Worm (Caenorhabditis elegans): ENCODE data around the gene K12B6.9.

DNA sequence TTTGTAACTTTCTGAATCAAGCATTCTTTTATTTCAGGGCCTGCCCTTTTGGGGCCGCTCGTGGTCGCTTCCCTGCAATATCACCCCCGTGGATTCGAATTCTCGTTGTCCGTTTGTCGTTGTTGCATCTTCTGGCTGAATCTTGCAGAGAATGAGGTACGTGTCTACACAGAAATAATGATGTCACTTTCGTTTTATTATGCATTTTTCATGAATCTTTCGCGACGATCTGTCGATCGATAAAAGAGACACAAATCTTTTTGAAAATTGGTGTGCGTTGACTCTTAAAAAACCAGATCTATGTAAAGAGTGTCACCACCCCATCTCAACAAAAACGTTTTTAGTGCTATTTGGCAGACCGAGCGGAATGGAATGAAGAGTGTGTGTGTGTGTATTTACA lies 43.3 kb downstream of the K12B6.9 start:
- TF ChIP-seq ztf-29 (GFP tag; IDR thresholded peaks at IDR 0.05) (no peak), ztf-23 (GFP tag; IDR thresholded peaks at IDR 0.05) (no peak), klf-2 (GFP tag; conservative IDR thresholded peaks at IDR 0.05) (no peak), tab-1 (GFP tag; IDR thresholded peaks at IDR 0.05) (no peak), T22C8.4 (GFP tag; IDR thresholded peaks at IDR 0.05) (no peak), flt-1 (GFP tag; IDR thresholded peaks at IDR 0.05) (no peak), cog-1 (tag; optimal IDR thresholded peaks at IDR 0.05) (no peak)
